Fruit fly (Drosophila melanogaster) whole organism, embryonic: Measurements from ENCODE around the gene SrpRalpha.

Source experiments
- Abd-B ChIP-seq: fragments of 200-800 bp; sonication (Bioruptor generic); optimal IDR thresholded peaks from 2 replicates; lab custom pipeline; 2018; ENCODE audit warnings: missing biosample characterization, mild to moderate bottlenecking, missing genetic modification characterization, moderate library complexity
- Ada2b ChIP-seq: fragments of 200-800 bp; sonication (Bioruptor generic); IDR thresholded peaks from 2 replicates; pipeline ENCODE4 v1.3.6; 2022; ENCODE audit warnings: missing biosample characterization, missing genetic modification characterization
- B-H2 ChIP-seq: fragments of 200-800 bp; sonication (Bioruptor generic); optimal IDR thresholded peaks from 2 replicates; lab custom pipeline; 2018; ENCODE audit warnings: missing biosample characterization, mild to moderate bottlenecking, missing genetic modification characterization
- BtbVII ChIP-seq: fragments of 200-800 bp; sonication (Bioruptor generic); optimal IDR thresholded peaks from 3 replicates; lab custom pipeline; 2017; ENCODE audit warnings: missing biosample characterization, mild to moderate bottlenecking, missing genetic modification characterization
- CG1024 ChIP-seq: fragments of 200-800 bp; sonication (Bioruptor generic); IDR thresholded peaks from 2 replicates; pipeline ENCODE4 v1.3.6; 2022; ENCODE audit warnings: missing biosample characterization, missing genetic modification characterization
- CG11398 ChIP-seq: fragments of 200-800 bp; sonication (Bioruptor generic); optimal IDR thresholded peaks from 2 replicates; lab custom pipeline; 2016; ENCODE audit warnings: missing biosample characterization, missing genetic modification characterization
- CG12391 ChIP-seq: fragments of 200-800 bp; sonication (Bioruptor generic); optimal IDR thresholded peaks from 3 replicates; lab custom pipeline; 2018; ENCODE audit warnings: missing biosample characterization, mild to moderate bottlenecking, missing genetic modification characterization, moderate library complexity
- CG14441 ChIP-seq: fragments of 200-800 bp; sonication (Bioruptor generic); IDR thresholded peaks from 2 replicates; pipeline ENCODE4 v1.3.6; 2022; ENCODE audit warnings: missing biosample characterization, missing genetic modification characterization
- CG15514 ChIP-seq: fragments of 200-800 bp; sonication (Bioruptor generic); optimal IDR thresholded peaks from 3 replicates; lab custom pipeline; 2017; ENCODE audit warnings: missing biosample characterization, missing genetic modification characterization, mild to moderate bottlenecking, moderate library complexity, missing genetic modification reagents
- CG15601 ChIP-seq: fragments of 200-800 bp; sonication (Bioruptor generic); optimal IDR thresholded peaks from 3 replicates; lab custom pipeline; 2019; ENCODE audit warnings: missing biosample characterization, mild to moderate bottlenecking, missing genetic modification characterization, moderate library complexity
- CG17328 ChIP-seq: fragments of 200-800 bp; sonication (Bioruptor generic); IDR thresholded peaks from 2 replicates; pipeline ENCODE4 v1.3.6; 2022; ENCODE audit warnings: missing biosample characterization, missing genetic modification characterization
- CG17359 ChIP-seq: fragments of 200-800 bp; sonication (Bioruptor generic); optimal IDR thresholded peaks from 3 replicates; lab custom pipeline; 2018; ENCODE audit warnings: missing biosample characterization, mild to moderate bottlenecking, missing genetic modification characterization, moderate library complexity
- CG17568 ChIP-seq: fragments of 200-800 bp; sonication (Bioruptor generic); optimal IDR thresholded peaks from 2 replicates; lab custom pipeline; 2018; ENCODE audit warnings: missing biosample characterization, mild to moderate bottlenecking, missing genetic modification characterization, moderate library complexity
- CG2116 ChIP-seq: fragments of 200-800 bp; sonication (Bioruptor generic); optimal IDR thresholded peaks from 3 replicates; lab custom pipeline; 2018; ENCODE audit warnings: missing biosample characterization, mild to moderate bottlenecking, missing genetic modification characterization
- CG32772 ChIP-seq: fragments of 200-800 bp; sonication (Bioruptor generic); IDR thresholded peaks from 2 replicates; pipeline ENCODE4 v1.3.6; 2022; ENCODE audit warnings: missing biosample characterization, missing genetic modification characterization
- CG3407 ChIP-seq: fragments of 200-800 bp; sonication (Bioruptor generic); optimal IDR thresholded peaks from 2 replicates; lab custom pipeline; 2018; ENCODE audit warnings: missing biosample characterization, mild to moderate bottlenecking, missing genetic modification characterization
- CG4820 ChIP-seq: fragments of 200-800 bp; sonication (Bioruptor generic); optimal IDR thresholded peaks from 3 replicates; lab custom pipeline; 2016; ENCODE audit warnings: missing biosample characterization, missing genetic modification characterization
- CG6175 ChIP-seq: fragments of 200-800 bp; sonication (Bioruptor generic); IDR thresholded peaks from 3 replicates; pipeline ENCODE4 v1.3.6; 2022; ENCODE audit warnings: missing biosample characterization, missing genetic modification characterization
- CG7963 ChIP-seq: fragments of 200-800 bp; sonication (Bioruptor generic); IDR thresholded peaks from 3 replicates; pipeline ENCODE4 v1.3.6; 2022; ENCODE audit warnings: missing biosample characterization, missing genetic modification characterization; ENCODE audit not compliant: partially characterized antibody
- CG8765 ChIP-seq: fragments of 200-800 bp; sonication (Bioruptor generic); IDR thresholded peaks from 2 replicates; pipeline ENCODE4 v1.3.6; 2022; ENCODE audit warnings: missing biosample characterization, missing genetic modification characterization
- Dll ChIP-seq: fragments of 200-800 bp; sonication (Bioruptor generic); IDR thresholded peaks from 4 replicates; pipeline ENCODE4 v1.3.6; 2022; ENCODE audit warnings: missing biosample characterization, missing genetic modification characterization; ENCODE audit not compliant: partially characterized antibody
- Dref ChIP-seq: fragments of 200-800 bp; sonication (Bioruptor generic); IDR thresholded peaks from 2 replicates; pipeline ENCODE4 v1.3.6; 2022; ENCODE audit warnings: missing biosample characterization, missing genetic modification characterization
- Ets97D ChIP-seq: fragments of 200-800 bp; sonication (Bioruptor generic); optimal IDR thresholded peaks from 3 replicates; lab custom pipeline; 2016; ENCODE audit warnings: missing biosample characterization, missing genetic modification characterization
- Gug ChIP-seq: fragments of 200-800 bp; sonication (Bioruptor generic); IDR thresholded peaks from 4 replicates; pipeline ENCODE4 v1.3.6; 2022; ENCODE audit warnings: missing biosample characterization, missing genetic modification characterization
- HLH3B ChIP-seq: fragments of 200-800 bp; sonication (Bioruptor generic); IDR thresholded peaks from 2 replicates; pipeline ENCODE4 v1.3.6; 2022; ENCODE audit warnings: missing biosample characterization, missing genetic modification characterization
- Hr39 ChIP-seq: fragments of >200 bp; optimal IDR thresholded peaks from 2 replicates; lab custom pipeline; 2017
- Mad ChIP-seq: fragments of 200-800 bp; sonication (Bioruptor generic); optimal IDR thresholded peaks from 2 replicates; lab custom pipeline; 2016; ENCODE audit warnings: missing biosample characterization, missing genetic modification characterization
- Med ChIP-seq: fragments of 200-800 bp; sonication (Bioruptor generic); peaks from one replicate; lab custom pipeline; 2016; ENCODE audit warnings: missing biosample characterization, missing genetic modification characterization, mild to moderate bottlenecking, inconsistent platforms, moderate library complexity
- NFAT ChIP-seq: fragments of 200-800 bp; sonication (Bioruptor generic); IDR thresholded peaks from 2 replicates; pipeline ENCODE4 v1.3.6; 2022; ENCODE audit warnings: missing biosample characterization, missing genetic modification characterization
- Neu2 ChIP-seq: fragments of 200-800 bp; sonication (Bioruptor generic); optimal IDR thresholded peaks from 3 replicates; lab custom pipeline; 2016; ENCODE audit warnings: missing biosample characterization, missing genetic modification characterization, borderline replicate concordance
- Pdp1 ChIP-seq, 2 experiments: fragments of 200-800 bp; sonication (Bioruptor generic); optimal IDR thresholded peaks; 3 replicates each; lab custom pipeline; 2016; ENCODE audit warnings: missing biosample characterization in 2 of 2, missing genetic modification characterization in 2 of 2, mild to moderate bottlenecking in 1 of 2, moderate library complexity in 1 of 2
- Rfx ChIP-seq: fragments of 200-800 bp; sonication (Bioruptor generic); IDR thresholded peaks from 2 replicates; pipeline ENCODE4 v1.3.6; 2022; ENCODE audit warnings: missing biosample characterization, missing genetic modification characterization
- Scr ChIP-seq: fragments of 200-800 bp; sonication (Bioruptor generic); IDR thresholded peaks from 2 replicates; pipeline ENCODE4 v1.3.6; 2022; ENCODE audit warnings: missing biosample characterization, missing genetic modification characterization; ENCODE audit not compliant: partially characterized antibody
- Six4 ChIP-seq: fragments of 200-800 bp; sonication (Bioruptor generic); optimal IDR thresholded peaks from 2 replicates; lab custom pipeline; 2016; ENCODE audit warnings: missing biosample characterization, missing genetic modification characterization
- Sry-δ ChIP-seq: fragments of 200-800 bp; sonication (Bioruptor generic); optimal IDR thresholded peaks from 2 replicates; lab custom pipeline; 2016; ENCODE audit warnings: missing biosample characterization, missing genetic modification characterization
- br ChIP-seq: fragments of >200 bp; optimal IDR thresholded peaks from 2 replicates; lab custom pipeline; 2017
- dan ChIP-seq: fragments of 200-800 bp; sonication (Bioruptor generic); IDR thresholded peaks from 2 replicates; pipeline ENCODE4 v1.3.6; 2022; ENCODE audit warnings: missing biosample characterization, missing genetic modification characterization
- en ChIP-seq: fragments of 200-800 bp; sonication (Bioruptor generic); optimal IDR thresholded peaks from 2 replicates; lab custom pipeline; 2016; ENCODE audit warnings: missing biosample characterization, missing genetic modification characterization
- esg ChIP-seq: fragments of 200-800 bp; sonication (Bioruptor generic); conservative IDR thresholded peaks from 2 replicates; pipeline ENCODE4 v1.3.6; 2022; ENCODE audit warnings: missing biosample characterization, missing genetic modification characterization
- exex ChIP-seq: fragments of 200-800 bp; sonication (Bioruptor generic); optimal IDR thresholded peaks from 4 replicates; lab custom pipeline; 2018; ENCODE audit warnings: missing biosample characterization, mild to moderate bottlenecking, missing genetic modification characterization, moderate library complexity
- gce ChIP-seq: fragments of 200-800 bp; sonication (Bioruptor generic); IDR thresholded peaks from 3 replicates; pipeline ENCODE4 v1.3.6; 2022; ENCODE audit warnings: missing biosample characterization, missing genetic modification characterization
- hkb ChIP-seq, 2 experiments: fragments of 200-800 bp in 1 of 2; fragments of >200 bp in 1 of 2; sonication (Bioruptor generic) in 1 of 2; IDR thresholded peaks in 1 of 2; optimal IDR thresholded peaks in 1 of 2; 2 replicates each; pipeline versions ENCODE4 v1.3.6 to Lab custom; 2017 to 2022; ENCODE audit warnings: missing biosample characterization in 1 of 2, missing genetic modification characterization in 1 of 2
- jigr1 ChIP-seq: fragments of 200-800 bp; sonication (Bioruptor generic); IDR thresholded peaks from 3 replicates; pipeline ENCODE4 v1.3.6; 2022; ENCODE audit warnings: missing biosample characterization, missing genetic modification characterization
- jing ChIP-seq: fragments of 200-800 bp; sonication (Bioruptor generic); optimal IDR thresholded peaks from 2 replicates; lab custom pipeline; 2018; ENCODE audit warnings: missing biosample characterization, mild to moderate bottlenecking, missing genetic modification characterization
- klu ChIP-seq: fragments of 200-800 bp; sonication (Bioruptor generic); IDR thresholded peaks from 2 replicates; pipeline ENCODE4 v1.3.6; 2022; ENCODE audit warnings: missing biosample characterization, missing genetic modification characterization
- nau ChIP-seq: fragments of 200-800 bp; sonication (Bioruptor generic); optimal IDR thresholded peaks from 3 replicates; lab custom pipeline; 2017; ENCODE audit warnings: missing biosample characterization, mild to moderate bottlenecking, missing genetic modification characterization, missing genetic modification reagents
- otp ChIP-seq: fragments of 200-800 bp; sonication (Bioruptor generic); IDR thresholded peaks from 3 replicates; pipeline ENCODE4, ENCODE4 v1.3.6; 2022; ENCODE audit warnings: missing biosample characterization, missing genetic modification characterization
- prd ChIP-seq, 3 experiments: fragments of >200 bp in 2 of 3; fragments of 200-800 bp in 1 of 3; sonication (Bioruptor generic) in 1 of 3; optimal IDR thresholded peaks in 2 of 3; IDR thresholded peaks in 1 of 3; 2 replicates in 2 of 3; 3 replicates in 1 of 3; pipeline versions ENCODE4 v1.3.6 to Lab custom; 2017 to 2022; ENCODE audit warnings: missing biosample characterization in 1 of 3, missing genetic modification characterization in 1 of 3
- salm ChIP-seq: fragments of 200-800 bp; sonication (Bioruptor generic); optimal IDR thresholded peaks from 2 replicates; lab custom pipeline; 2018; ENCODE audit warnings: missing biosample characterization, mild to moderate bottlenecking, missing genetic modification characterization
- slbo ChIP-seq: fragments of 200-800 bp; sonication (Bioruptor generic); IDR thresholded peaks from 2 replicates; pipeline ENCODE4 v1.3.6; 2022; ENCODE audit warnings: missing biosample characterization, missing genetic modification characterization
- vnd ChIP-seq: fragments of 200-800 bp; sonication (Bioruptor generic); IDR thresholded peaks from 3 replicates; pipeline ENCODE4 v1.3.6; 2022; ENCODE audit warnings: missing biosample characterization, missing genetic modification characterization; ENCODE audit not compliant: partially characterized antibody
- zen ChIP-seq: fragments of 200-800 bp; sonication (Bioruptor generic); optimal IDR thresholded peaks from 3 replicates; lab custom pipeline; 2018; ENCODE audit warnings: missing biosample characterization, mild to moderate bottlenecking, missing genetic modification characterization, moderate library complexity

The SrpRalpha gene

DNA sequence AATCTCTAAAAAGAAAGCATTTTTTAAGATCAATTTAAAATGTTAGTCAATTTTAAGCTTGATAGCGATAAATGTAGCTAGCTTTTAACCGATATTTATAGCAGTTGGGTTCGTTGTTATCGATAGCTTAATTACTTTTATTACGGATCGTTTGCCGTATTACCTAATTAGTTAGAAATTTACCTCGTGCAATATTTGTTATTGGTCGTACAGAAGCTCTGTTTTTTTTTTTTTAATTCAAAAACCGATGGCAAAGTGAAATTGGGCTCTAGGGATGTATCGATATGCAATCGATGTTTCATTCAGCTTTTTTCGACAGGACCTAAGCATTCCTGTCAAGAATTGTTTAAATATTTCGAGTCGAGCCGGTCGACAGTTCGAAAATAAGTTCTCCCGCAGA is 36.7 kb downstream of the SrpRalpha start, which contains the start of gene CG2061 (continued):
- no peak for TF ChIP-seq Six4 (GFP tag; lab: Kevin White, UChicago)
- TF ChIP-seq jigr1 (GFP tag; lab: Robert Waterston, UW): no peak
- TF ChIP-seq Gug (GFP tag; lab: Robert Waterston, UW): no peak
- TF ChIP-seq Dref: peak; percentile 56
- TF ChIP-seq en (GFP tag; lab: Kevin White, UChicago): no peak
- no peak for TF ChIP-seq CG11398
- no peak for TF ChIP-seq Ada2b (GFP tag; lab: Robert Waterston, UW)
- no peak for TF ChIP-seq Rfx (GFP tag; lab: Robert Waterston, UW)
- TF ChIP-seq Ets97D (GFP tag; lab: Kevin White, UChicago): no peak
- no peak for TF ChIP-seq klu (GFP tag; lab: Robert Waterston, UW)
- no peak for TF ChIP-seq dan (GFP tag; lab: Robert Waterston, UW)
- TF ChIP-seq CG7963 (GFP tag; lab: Robert Waterston, UW): peak; percentile 52; the same call in 1 of the 3 replicates
- no peak for TF ChIP-seq CG3407 (GFP tag; lab: Kevin White, UChicago)
- TF ChIP-seq HLH3B (GFP tag; lab: Robert Waterston, UW): no peak
- no peak for TF ChIP-seq CG6175 (GFP tag; lab: Robert Waterston, UW)
- TF ChIP-seq CG17328 (GFP tag; lab: Robert Waterston, UW): no peak
- no peak for TF ChIP-seq CG1024 (GFP tag; lab: Robert Waterston, UW)
- TF ChIP-seq CG17568 (GFP tag; lab: Kevin White, UChicago): no peak
- TF ChIP-seq esg (GFP tag; lab: Robert Waterston, UW): no peak
- TF ChIP-seq nau (GFP tag; lab: Kevin White, UChicago): no peak
- no peak for TF ChIP-seq prd (optimal IDR thresholded peaks at IDR 0.05; lab: Kevin White, UChicago)
- TF ChIP-seq prd (GFP tag; IDR thresholded peaks at IDR 0.05; lab: Robert Waterston, UW): no peak
- TF ChIP-seq CG8765 (GFP tag; lab: Robert Waterston, UW): no peak
- no peak for TF ChIP-seq BtbVII
- TF ChIP-seq CG17359 (tag; lab: Kevin White, UChicago): no peak
- TF ChIP-seq Mad (GFP tag; lab: Kevin White, UChicago): no peak
- no peak for TF ChIP-seq CG15601
- peak; percentile 80 for TF ChIP-seq Scr (GFP tag; lab: Robert Waterston, UW)
- no peak for TF ChIP-seq Neu2 (GFP tag; lab: Kevin White, UChicago)
- no peak for TF ChIP-seq CG14441 (GFP tag; lab: Robert Waterston, UW)
- TF ChIP-seq CG15514 (GFP tag; lab: Kevin White, UChicago): no peak
- TF ChIP-seq hkb (optimal IDR thresholded peaks at IDR 0.05; lab: Kevin White, UChicago): no peak
- no peak for TF ChIP-seq hkb (GFP tag; IDR thresholded peaks at IDR 0.05; lab: Robert Waterston, UW)
- no peak for TF ChIP-seq CG12391 (tag; lab: Kevin White, UChicago)
- peak; percentile 71 for TF ChIP-seq CG2116
- no peak for TF ChIP-seq otp
- no peak for TF ChIP-seq slbo (GFP tag; lab: Robert Waterston, UW)
- TF ChIP-seq B-H2 (GFP tag; lab: Kevin White, UChicago): no peak
- TF ChIP-seq CG4820 (GFP tag; lab: Kevin White, UChicago): no peak
- peak; percentile 68 for TF ChIP-seq vnd
- no peak for TF ChIP-seq NFAT (GFP tag; lab: Robert Waterston, UW)
- peak; percentile 13 for TF ChIP-seq exex (tag; lab: Kevin White, UChicago)
- TF ChIP-seq salm (tag; lab: Kevin White, UChicago): no peak
- TF ChIP-seq br (lab: Kevin White, UChicago): no peak
- no peak for TF ChIP-seq Med (GFP tag; lab: Kevin White, UChicago)
- TF ChIP-seq CG32772 (GFP tag; lab: Robert Waterston, UW): no peak
- TF ChIP-seq jing: no peak
- no peak for TF ChIP-seq zen (tag; lab: Kevin White, UChicago)
- peak; percentile 81 for TF ChIP-seq Dll (GFP tag; lab: Robert Waterston, UW)
- TF ChIP-seq gce: no peak
- no peak for TF ChIP-seq Hr39 (lab: Kevin White, UChicago)
- peak; percentile 56 for TF ChIP-seq Sry-δ (GFP tag; lab: Kevin White, UChicago)
- no peak for TF ChIP-seq Abd-B (GFP tag; lab: Kevin White, UChicago)
- TF ChIP-seq Pdp1 (GFP tag; optimal IDR thresholded peaks at IDR 0.05; lab: Kevin White, UChicago): peak in 1 of 2 experiments; percentile 14
